Worm (Caenorhabditis elegans) whole organism, late embryonic: ENCODE results near the gene C02C6.14.

Experiments
- ceh-30 ChIP-seq: fragments of 150-350 bp; optimal IDR thresholded peaks from 2 replicates; lab custom pipeline; 2014; ENCODE audit warnings: missing biosample characterization, missing genetic modification characterization
- ceh-9 ChIP-seq: sonication (generic microtip); optimal IDR thresholded peaks from 2 replicates; lab custom pipeline; 2016; ENCODE audit warnings: mild to moderate bottlenecking, missing genetic modification characterization, inconsistent platforms, missing compliant biosample characterization
- nhr-11 ChIP-seq: fragments of 150-350 bp; optimal IDR thresholded peaks from 2 replicates; lab custom pipeline; 2014; ENCODE audit warnings: missing biosample characterization, missing genetic modification characterization

DNA sequence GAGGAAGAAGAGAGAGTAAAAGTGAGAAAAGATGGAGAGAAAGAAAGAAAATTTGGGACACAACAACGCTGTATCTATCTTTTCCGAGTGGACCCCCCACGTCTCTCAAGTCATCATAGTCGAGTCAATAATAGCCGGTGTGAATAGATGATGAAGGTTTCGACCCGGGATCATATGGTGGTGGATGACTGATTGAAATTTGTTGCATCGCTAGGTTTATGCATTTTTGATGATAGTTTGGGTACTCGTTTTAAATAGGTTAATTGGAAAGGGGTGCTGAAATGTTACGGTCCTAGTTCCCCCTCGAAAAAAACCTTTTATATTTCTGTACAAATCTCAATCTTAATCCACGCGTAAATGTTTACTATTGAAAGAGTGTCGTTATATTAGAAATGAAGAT is 18.1 kb downstream of the C02C6.14 start:
- TF ChIP-seq ceh-30 (tag; lab: Kevin White, UChicago) (no peak), nhr-11 (no peak), ceh-9 (tag; lab: Kevin White, UChicago) (no peak)
